Worm (Caenorhabditis elegans) whole organism, L2 larva: Measurements from ENCODE around the gene C36C9.12.
"Not testable (repeated sequence)": the region's sequence is repeated elsewhere in the genome, so short reads cannot be mapped to it uniquely, and the experiment has no call there.

Source experiments
- C34F6.9 ChIP-seq: fragments of 150-350 bp; optimal IDR thresholded peaks from 2 replicates; lab custom pipeline; 2014; ENCODE audit warnings: missing biosample characterization, missing genetic modification characterization
- R02D3.7 ChIP-seq: fragments of 150-350 bp; optimal IDR thresholded peaks from 2 replicates; lab custom pipeline; 2014; ENCODE audit warnings: missing biosample characterization, missing genetic modification characterization
- ZK546.5 ChIP-seq: sonication (generic microtip); optimal IDR thresholded peaks from 2 replicates; lab custom pipeline; 2017; ENCODE audit warnings: missing biosample characterization, missing genetic modification characterization
- alr-1 ChIP-seq: fragments of 150-350 bp; optimal IDR thresholded peaks from 2 replicates; lab custom pipeline; 2014; ENCODE audit warnings: missing biosample characterization, missing genetic modification characterization
- aly-2 ChIP-seq: fragments of 150-350 bp; optimal IDR thresholded peaks from 2 replicates; lab custom pipeline; 2014; ENCODE audit warnings: missing biosample characterization, missing genetic modification characterization
- ama-1 ChIP-seq: fragments of 150-350 bp; optimal IDR thresholded peaks from 2 replicates; lab custom pipeline; 2018; ENCODE audit warnings: inconsistent platforms
- blmp-1 ChIP-seq: sonication (generic microtip); optimal IDR thresholded peaks from 2 replicates; lab custom pipeline; 2017; ENCODE audit warnings: missing genetic modification characterization, mild to moderate bottlenecking, missing compliant biosample characterization, antibody characterized with exemption, moderate library complexity; ENCODE audit not compliant: insufficient read depth
- ceh-82 ChIP-seq: fragments of 150-350 bp; optimal IDR thresholded peaks from 2 replicates; lab custom pipeline; 2014; ENCODE audit warnings: missing biosample characterization, missing genetic modification characterization
- crh-2 ChIP-seq: sonication (generic microtip); optimal IDR thresholded peaks from 2 replicates; lab custom pipeline; 2017; ENCODE audit warnings: missing biosample characterization, missing genetic modification characterization
- egl-27 ChIP-seq: sonication (generic microtip); optimal IDR thresholded peaks from 3 replicates; lab custom pipeline; 2017; ENCODE audit warnings: missing biosample characterization, missing genetic modification reagents, missing genetic modification characterization
- elt-1 ChIP-seq: fragments of 150-350 bp; optimal IDR thresholded peaks from 2 replicates; lab custom pipeline; 2014; ENCODE audit warnings: missing biosample characterization, missing genetic modification characterization
- fos-1 ChIP-seq: fragments of 150-350 bp; optimal IDR thresholded peaks from 2 replicates; lab custom pipeline; 2014; ENCODE audit warnings: missing biosample characterization, missing genetic modification characterization
- gmeb-1 ChIP-seq: fragments of 150-350 bp; optimal IDR thresholded peaks from 2 replicates; lab custom pipeline; 2014; ENCODE audit warnings: missing biosample characterization, missing genetic modification characterization
- lin-11 ChIP-seq: fragments of 150-350 bp; sonication (generic microtip); optimal IDR thresholded peaks from 2 replicates; lab custom pipeline; 2014; ENCODE audit warnings: missing biosample characterization, missing genetic modification characterization, inconsistent platforms, mixed read lengths
- lin-13 ChIP-seq: fragments of 150-350 bp; optimal IDR thresholded peaks from 2 replicates; lab custom pipeline; 2014; ENCODE audit warnings: missing biosample characterization, missing genetic modification reagents, missing genetic modification characterization
- lin-39 ChIP-seq: fragments of 150-350 bp; optimal IDR thresholded peaks from 2 replicates; lab custom pipeline; 2014; ENCODE audit warnings: missing biosample characterization, missing genetic modification reagents, missing genetic modification characterization
- lsy-2 ChIP-seq, 2 experiments: fragments of 150-350 bp in 1 of 2; sonication (generic microtip) in 1 of 2; optimal IDR thresholded peaks; 2 replicates each; lab custom pipeline; 2014 to 2017; ENCODE audit warnings: missing biosample characterization in 2 of 2, missing genetic modification characterization in 2 of 2
- mbf-1 ChIP-seq: sonication (generic microtip); optimal IDR thresholded peaks from 2 replicates; lab custom pipeline; 2017; ENCODE audit warnings: missing biosample characterization, missing genetic modification characterization
- mdl-1 ChIP-seq, 2 experiments: fragments of 150-350 bp in 1 of 2; sonication (generic microtip) in 1 of 2; optimal IDR thresholded peaks; 2 replicates each; lab custom pipeline; 2017; ENCODE audit warnings: missing biosample characterization in 2 of 2, missing genetic modification characterization in 2 of 2
- nhr-10 ChIP-seq: sonication (generic microtip); optimal IDR thresholded peaks from 2 replicates; lab custom pipeline; 2017; ENCODE audit warnings: missing biosample characterization, missing genetic modification characterization
- nhr-11 ChIP-seq: fragments of 150-350 bp; optimal IDR thresholded peaks from 2 replicates; lab custom pipeline; 2014; ENCODE audit warnings: missing biosample characterization, missing genetic modification characterization
- nhr-12 ChIP-seq: fragments of 150-350 bp; optimal IDR thresholded peaks from 2 replicates; lab custom pipeline; 2014; ENCODE audit warnings: missing biosample characterization, missing genetic modification characterization
- nhr-25 ChIP-seq: fragments of 150-350 bp; sonication (generic microtip); optimal IDR thresholded peaks from 3 replicates; lab custom pipeline; 2014; ENCODE audit warnings: missing biosample characterization, missing genetic modification characterization
- nhr-6 ChIP-seq: fragments of 150-350 bp; optimal IDR thresholded peaks from 2 replicates; lab custom pipeline; 2014; ENCODE audit warnings: missing biosample characterization, missing genetic modification characterization
- nhr-77 ChIP-seq: fragments of 150-350 bp; optimal IDR thresholded peaks from 2 replicates; lab custom pipeline; 2014; ENCODE audit warnings: missing biosample characterization, missing genetic modification characterization
- peb-1 ChIP-seq: fragments of 150-350 bp; optimal IDR thresholded peaks from 2 replicates; lab custom pipeline; 2014; ENCODE audit warnings: missing biosample characterization, missing genetic modification characterization
- sem-4 ChIP-seq: fragments of 150-350 bp; optimal IDR thresholded peaks from 2 replicates; lab custom pipeline; 2014; ENCODE audit warnings: missing biosample characterization, missing genetic modification reagents, missing genetic modification characterization
- skn-1 ChIP-seq: sonication (generic microtip); optimal IDR thresholded peaks from 2 replicates; lab custom pipeline; 2017; ENCODE audit warnings: missing biosample characterization, missing genetic modification characterization
- snpc-4 ChIP-seq: fragments of 150-350 bp; optimal IDR thresholded peaks from 2 replicates; lab custom pipeline; 2014; ENCODE audit warnings: missing biosample characterization, missing genetic modification characterization
- unc-39 ChIP-seq: fragments of 150-350 bp; optimal IDR thresholded peaks from 2 replicates; lab custom pipeline; 2014; ENCODE audit warnings: missing biosample characterization, missing genetic modification characterization
- unc-55 ChIP-seq: fragments of 150-350 bp; sonication (generic microtip); optimal IDR thresholded peaks from 3 replicates; lab custom pipeline; 2014; ENCODE audit warnings: missing biosample characterization, missing genetic modification reagents, missing genetic modification characterization
- unc-62 ChIP-seq: fragments of 150-350 bp; optimal IDR thresholded peaks from 2 replicates; lab custom pipeline; 2014; ENCODE audit warnings: missing biosample characterization, missing genetic modification reagents, missing genetic modification characterization
- zag-1 ChIP-seq: fragments of 150-350 bp; optimal IDR thresholded peaks from 2 replicates; lab custom pipeline; 2014; ENCODE audit warnings: missing biosample characterization, missing genetic modification characterization
- ztf-1 ChIP-seq: fragments of 200-800 bp; sonication (Bioruptor generic); conservative IDR thresholded peaks from 2 replicates; pipeline ENCODE4 v1.3.6; 2022; ENCODE audit warnings: missing genetic modification characterization, missing compliant biosample characterization
- ztf-11 ChIP-seq: sonication (generic microtip); optimal IDR thresholded peaks from 2 replicates; lab custom pipeline; 2017; ENCODE audit warnings: missing biosample characterization, missing genetic modification characterization
- ztf-4 ChIP-seq: fragments of 150-350 bp; optimal IDR thresholded peaks from 2 replicates; lab custom pipeline; 2014; ENCODE audit warnings: missing biosample characterization, missing genetic modification characterization

Gene C36C9.12

ce11 chrX:1689996-1690395, at the start of gene C36C9.12:
C36C9.12 (minus strand) TSS chrX:1690096.
- not testable (repeated sequence) for TF ChIP-seq lin-13 (GFP tag; lab: Kevin White, UChicago); aly-2 (tag; lab: Kevin White, UChicago); ceh-82

ce11 chrX:1737606-1738005, 47.7 kb upstream of the C36C9.12 start, which contains the start of gene F07G6.10:
F07G6.10 (plus strand) TSS chrX:1737906.
- TF ChIP-seq alr-1 (tag; lab: Kevin White, UChicago) (no peak), nhr-10 (no peak), blmp-1 (tag; lab: Kevin White, UChicago) (no peak), nhr-6 (tag; lab: Kevin White, UChicago) (no peak), zag-1 (tag; lab: Kevin White, UChicago) (no peak), ztf-11 (tag; lab: Kevin White, UChicago) (no peak), unc-62 (GFP tag; lab: Kevin White, UChicago) (no peak), ceh-82 (no peak), C34F6.9 (tag; lab: Kevin White, UChicago) (no peak), lin-11 (tag; lab: Kevin White, UChicago) (no peak), nhr-12 (tag; lab: Kevin White, UChicago) (no peak), ZK546.5 (tag; lab: Kevin White, UChicago) (no peak), R02D3.7 (tag; lab: Kevin White, UChicago) (no peak), elt-1 (tag; lab: Kevin White, UChicago) (no peak), lin-13 (GFP tag; lab: Kevin White, UChicago) (no peak), ztf-4 (tag; lab: Kevin White, UChicago) (no peak), lin-39 (tag; lab: Kevin White, UChicago) (no peak), fos-1 (tag; lab: Kevin White, UChicago) (no peak)

- TF ChIP-seq ama-1 = no peak
- TF ChIP-seq unc-39 = no peak
- no peak for TF ChIP-seq mdl-1 (tag; optimal IDR thresholded peaks at IDR 0.05; lab: Kevin White, UChicago)
- TF ChIP-seq R02D3.7 (tag; lab: Kevin White, UChicago) = no peak
- no peak for TF ChIP-seq crh-2 (tag; lab: Kevin White, UChicago)
- no peak for TF ChIP-seq skn-1 (tag; lab: Kevin White, UChicago)
- TF ChIP-seq unc-62 (GFP tag; lab: Kevin White, UChicago) = no peak
- TF ChIP-seq egl-27 (tag; lab: Kevin White, UChicago) = no peak
- no peak for TF ChIP-seq gmeb-1 (tag; lab: Kevin White, UChicago)
- TF ChIP-seq nhr-11 (tag; lab: Kevin White, UChicago) = no peak
- no peak for TF ChIP-seq nhr-12 (tag; lab: Kevin White, UChicago)
- TF ChIP-seq aly-2 (tag; lab: Kevin White, UChicago) = no peak
- TF ChIP-seq lsy-2 (tag; optimal IDR thresholded peaks at IDR 0.05; lab: Kevin White, UChicago) = no peak
Observed at ce11 chrX:1735941-1736340, 46.0 kb upstream of the C36C9.12 start, which contains the start of gene F07G6.12. F07G6.12 (plus strand) TSS chrX:1736241.

ce11 chrX:1729558-1729957, 39.7 kb upstream of the C36C9.12 start, which contains the start of gene dgn-3:
dgn-3 (plus strand) TSS chrX:1729858.
- TF ChIP-seq nhr-25 (tag; lab: Kevin White, UChicago) (no peak), nhr-77 (tag; lab: Kevin White, UChicago) (no peak), unc-62 (GFP tag; lab: Kevin White, UChicago) (no peak), mdl-1 (tag; optimal IDR thresholded peaks at IDR 0.05; lab: Kevin White, UChicago) (no peak), lin-11 (tag; lab: Kevin White, UChicago) (no peak), lsy-2 (tag; optimal IDR thresholded peaks at IDR 0.05; lab: Kevin White, UChicago) (no peak), unc-55 (GFP tag; lab: Kevin White, UChicago) (no peak)
- TF ChIP-seq, all 48 proteins: peak for 0

- TF ChIP-seq lin-39 (tag; lab: Kevin White, UChicago) = no peak
- TF ChIP-seq snpc-4 = no peak
- TF ChIP-seq nhr-25 (tag; lab: Kevin White, UChicago) = no peak
- no peak for TF ChIP-seq unc-62 (GFP tag; lab: Kevin White, UChicago)
- no peak for TF ChIP-seq lin-13 (GFP tag; lab: Kevin White, UChicago)
- TF ChIP-seq peb-1 = no peak
- TF ChIP-seq fos-1 (tag; lab: Kevin White, UChicago) = no peak
- no peak for TF ChIP-seq mdl-1 (tag; optimal IDR thresholded peaks at IDR 0.05; lab: Kevin White, UChicago)
- no peak for TF ChIP-seq zag-1 (tag; lab: Kevin White, UChicago)
- no peak for TF ChIP-seq ztf-1
- TF ChIP-seq skn-1 (tag; lab: Kevin White, UChicago) = no peak
- TF ChIP-seq mbf-1 (tag; lab: Kevin White, UChicago) = no peak
- no peak for TF ChIP-seq nhr-10
- TF ChIP-seq sem-4 (tag; lab: Kevin White, UChicago) = no peak
- TF ChIP-seq nhr-77 (tag; lab: Kevin White, UChicago) = no peak
- TF ChIP-seq C34F6.9 (tag; lab: Kevin White, UChicago) = no peak
Observed at ce11 chrX:1727056-1727455, 37.2 kb upstream of the C36C9.12 start, which contains the start of gene F07G6.2. F07G6.2 (plus strand) TSS chrX:1727356.
